Fruit fly (Drosophila melanogaster) whole organism, adult: ENCODE results near the gene akirin.

Experiments
- CG11617 ChIP-seq: fragments of 200-800 bp; sonication (Bioruptor generic); optimal IDR thresholded peaks from 2 replicates; lab custom pipeline; 2017; ENCODE audit warnings: mild to moderate bottlenecking, missing biosample characterization, missing genetic modification reagents, missing genetic modification characterization
- CG12768 ChIP-seq: fragments of 200-800 bp; sonication (Bioruptor generic); optimal IDR thresholded peaks from 2 replicates; lab custom pipeline; 2017; ENCODE audit warnings: missing biosample characterization, missing genetic modification characterization, mild to moderate bottlenecking, moderate library complexity, missing genetic modification reagents
- CG14711 ChIP-seq: fragments of 200-800 bp; sonication (Bioruptor generic); optimal IDR thresholded peaks from 2 replicates; lab custom pipeline; 2018; ENCODE audit warnings: missing biosample characterization, mild to moderate bottlenecking, missing genetic modification characterization, moderate library complexity
- CG1620 ChIP-seq: fragments of 200-800 bp; sonication (Bioruptor generic); optimal IDR thresholded peaks from 2 replicates; lab custom pipeline; 2016; ENCODE audit warnings: missing biosample characterization, missing genetic modification characterization
- CG33017 ChIP-seq: fragments of 200-800 bp; sonication (Bioruptor generic); optimal IDR thresholded peaks from 2 replicates; lab custom pipeline; 2018; ENCODE audit warnings: missing biosample characterization, mild to moderate bottlenecking, missing genetic modification characterization, moderate library complexity
- CG5204 ChIP-seq: fragments of 200-800 bp; sonication (Bioruptor generic); optimal IDR thresholded peaks from 2 replicates; lab custom pipeline; 2016; ENCODE audit warnings: missing biosample characterization, missing genetic modification characterization
- CG7045 ChIP-seq: fragments of 200-800 bp; sonication (Bioruptor generic); optimal IDR thresholded peaks from 2 replicates; lab custom pipeline; 2017; ENCODE audit warnings: missing biosample characterization, mild to moderate bottlenecking, missing genetic modification characterization
- CG7101 ChIP-seq: fragments of 200-800 bp; sonication (Bioruptor generic); optimal IDR thresholded peaks from 2 replicates; lab custom pipeline; 2018; ENCODE audit warnings: missing biosample characterization, mild to moderate bottlenecking, missing genetic modification characterization, moderate library complexity
- Clk ChIP-seq: fragments of 200-800 bp; sonication (Bioruptor generic); optimal IDR thresholded peaks from 2 replicates; lab custom pipeline; 2017; ENCODE audit warnings: missing biosample characterization, missing genetic modification characterization
- Crg-1 ChIP-seq: fragments of 200-800 bp; sonication (Bioruptor generic); optimal IDR thresholded peaks from 2 replicates; lab custom pipeline; 2016; ENCODE audit warnings: missing biosample characterization, missing genetic modification characterization
- Hr96 ChIP-seq: fragments of 200-800 bp; sonication (Bioruptor generic); optimal IDR thresholded peaks from 2 replicates; lab custom pipeline; 2016; ENCODE audit warnings: missing biosample characterization, missing genetic modification characterization
- Mnt ChIP-seq: fragments of 200-800 bp; sonication (Bioruptor generic); optimal IDR thresholded peaks from 2 replicates; lab custom pipeline; 2016; ENCODE audit warnings: missing biosample characterization, mild to moderate bottlenecking, missing genetic modification characterization
- bab1 ChIP-seq: fragments of 200-800 bp; sonication (Bioruptor generic); optimal IDR thresholded peaks from 3 replicates; lab custom pipeline; 2019; ENCODE audit warnings: missing biosample characterization, mild to moderate bottlenecking, missing genetic modification characterization, moderate library complexity
- cic ChIP-seq: fragments of 200-800 bp; sonication (Bioruptor generic); optimal IDR thresholded peaks from 2 replicates; lab custom pipeline; 2017; ENCODE audit warnings: missing biosample characterization, mild to moderate bottlenecking, missing genetic modification characterization, moderate library complexity
- cnc ChIP-seq, 2 experiments: fragments of >200 bp; optimal IDR thresholded peaks; 2 replicates each; lab custom pipeline; 2017
- kay ChIP-seq: fragments of 200-800 bp; sonication (Bioruptor generic); peaks from one replicate; lab custom pipeline; 2016; ENCODE audit warnings: missing biosample characterization, missing genetic modification characterization, borderline replicate concordance
- ovo ChIP-seq: fragments of 200-800 bp; sonication (Bioruptor generic); optimal IDR thresholded peaks from 2 replicates; lab custom pipeline; 2016; ENCODE audit warnings: missing biosample characterization, missing genetic modification characterization
- pad ChIP-seq: fragments of 200-800 bp; sonication (Bioruptor generic); optimal IDR thresholded peaks from 3 replicates; lab custom pipeline; 2017; ENCODE audit warnings: missing biosample characterization, missing genetic modification characterization, mild to moderate bottlenecking, moderate library complexity, missing genetic modification reagents
- tj ChIP-seq: fragments of 200-800 bp; sonication (Bioruptor generic); optimal IDR thresholded peaks from 3 replicates; lab custom pipeline; 2017; ENCODE audit warnings: missing biosample characterization, mild to moderate bottlenecking, missing genetic modification characterization, moderate library complexity
- toe ChIP-seq: fragments of 200-800 bp; sonication (Bioruptor generic); optimal IDR thresholded peaks from 2 replicates; lab custom pipeline; 2016; ENCODE audit warnings: missing biosample characterization, missing genetic modification characterization

Gene akirin

dm6 chr3L:7338786-7339185 lies 30.9 kb upstream of the akirin start:
- TF ChIP-seq CG14711 (tag; lab: Kevin White, UChicago) (no peak), pad (GFP tag; lab: Kevin White, UChicago) (peak; percentile 50), CG12768 (peak; percentile 31), kay (GFP tag; lab: Kevin White, UChicago) (no peak), toe (GFP tag; lab: Kevin White, UChicago) (no peak), CG7045 (GFP tag; lab: Kevin White, UChicago) (no peak), CG11617 (GFP tag; lab: Kevin White, UChicago) (no peak), CG1620 (GFP tag; lab: Kevin White, UChicago) (peak; percentile 52), CG5204 (no peak), Clk (GFP tag; lab: Kevin White, UChicago) (no peak), ovo (peak; percentile 20), CG7101 (tag; lab: Kevin White, UChicago) (peak; percentile 54), CG33017 (no peak), Crg-1 (GFP tag; lab: Kevin White, UChicago) (peak; percentile 66), tj (GFP tag; lab: Kevin White, UChicago) (no peak), cic (GFP tag; lab: Kevin White, UChicago) (no peak), Mnt (GFP tag; lab: Kevin White, UChicago) (peak; percentile 2), Hr96 (GFP tag; lab: Kevin White, UChicago) (no peak), cnc (optimal IDR thresholded peaks at IDR 0.05; lab: Kevin White, UChicago) (no peak), bab1 (no peak)

- no peak for TF ChIP-seq CG11617 (GFP tag; lab: Kevin White, UChicago)
- TF ChIP-seq Mnt (GFP tag; lab: Kevin White, UChicago): peak; percentile 11
- TF ChIP-seq CG14711 (tag; lab: Kevin White, UChicago): peak; percentile 61
- TF ChIP-seq bab1: peak; percentile 67
- peak; percentile 3 for TF ChIP-seq CG12768
Observed at dm6 chr3L:7339216-7339742, 30.4 kb upstream of the akirin start, which contains the start of the genes lark and eco. TSS of gene lark (plus strand) at chr3L:7339266. TSS of gene eco (minus strand) at chr3L:7339340.

dm6 chr3L:7344001-7344400 lies 25.6 kb upstream of the akirin start:
- no peak for TF ChIP-seq Hr96 (GFP tag; lab: Kevin White, UChicago)
- TF ChIP-seq Mnt (GFP tag; lab: Kevin White, UChicago): peak; percentile 9
- peak; percentile 29 for TF ChIP-seq cic (GFP tag; lab: Kevin White, UChicago)

dm6 chr3L:7344965-7345427 lies 24.6 kb upstream of the akirin start, which contains the start of gene Cln7:
TSS of gene Cln7 (minus strand) at chr3L:7345183.
- TF ChIP-seq tj (GFP tag; lab: Kevin White, UChicago): peak; percentile 74
- TF ChIP-seq Crg-1 (GFP tag; lab: Kevin White, UChicago): peak; percentile 36
- peak; percentile 46 for TF ChIP-seq CG14711 (tag; lab: Kevin White, UChicago)
- peak; percentile 95 for TF ChIP-seq CG12768
- TF ChIP-seq CG1620 (GFP tag; lab: Kevin White, UChicago): peak; percentile 52
- TF ChIP-seq CG7101 (tag; lab: Kevin White, UChicago): peak; percentile 58
- TF ChIP-seq CG33017: peak; percentile 80
- no peak for TF ChIP-seq CG5204
- no peak for TF ChIP-seq Hr96 (GFP tag; lab: Kevin White, UChicago)
- TF ChIP-seq ovo: peak; percentile 76
- TF ChIP-seq cnc (optimal IDR thresholded peaks at IDR 0.05; lab: Kevin White, UChicago): no peak
- peak; percentile 96 for TF ChIP-seq bab1
- TF ChIP-seq cic (GFP tag; lab: Kevin White, UChicago): peak; percentile 97
- peak; percentile 60 for TF ChIP-seq CG7045 (GFP tag; lab: Kevin White, UChicago)
- TF ChIP-seq toe (GFP tag; lab: Kevin White, UChicago): no peak
- peak; percentile 80 for TF ChIP-seq Clk (GFP tag; lab: Kevin White, UChicago)
- TF ChIP-seq CG11617 (GFP tag; lab: Kevin White, UChicago): peak; percentile 86
- no peak for TF ChIP-seq kay (GFP tag; lab: Kevin White, UChicago)
- TF ChIP-seq pad (GFP tag; lab: Kevin White, UChicago): peak; percentile 48
- peak; percentile 84 for TF ChIP-seq Mnt (GFP tag; lab: Kevin White, UChicago)

dm6 chr3L:7346951-7347350 lies 22.7 kb upstream of the akirin start, which contains the start of gene CG14834:
TSS of gene CG14834 (minus strand) at chr3L:7347123.
- TF ChIP-seq cic (GFP tag; lab: Kevin White, UChicago): no peak
- TF ChIP-seq Clk (GFP tag; lab: Kevin White, UChicago): no peak
- TF ChIP-seq tj (GFP tag; lab: Kevin White, UChicago): peak; percentile 93
- no peak for TF ChIP-seq toe (GFP tag; lab: Kevin White, UChicago)

- TF ChIP-seq CG5204 (no peak), Hr96 (GFP tag; lab: Kevin White, UChicago) (no peak), kay (GFP tag; lab: Kevin White, UChicago) (no peak), pad (GFP tag; lab: Kevin White, UChicago) (no peak), ovo (peak; percentile 5), CG7045 (GFP tag; lab: Kevin White, UChicago) (no peak), CG7101 (tag; lab: Kevin White, UChicago) (peak; percentile 49), Mnt (GFP tag; lab: Kevin White, UChicago) (peak; percentile 58), Crg-1 (GFP tag; lab: Kevin White, UChicago) (no peak), cic (GFP tag; lab: Kevin White, UChicago) (no peak), cnc (optimal IDR thresholded peaks at IDR 0.05; lab: Kevin White, UChicago) (no peak), bab1 (peak; percentile 67), CG33017 (peak; percentile 26), CG14711 (tag; lab: Kevin White, UChicago) (peak; percentile 43), CG11617 (GFP tag; lab: Kevin White, UChicago) (peak; percentile 29), CG12768 (peak; percentile 43), Clk (GFP tag; lab: Kevin White, UChicago) (no peak), toe (GFP tag; lab: Kevin White, UChicago) (no peak), tj (GFP tag; lab: Kevin White, UChicago) (peak; percentile 19), CG1620 (GFP tag; lab: Kevin White, UChicago) (no peak)
Observed at dm6 chr3L:7347984-7348631, 21.5 kb upstream of the akirin start, which contains the start of the genes Srp19 and qm. TSS of gene Srp19 (minus strand) at chr3L:7348034. TSS of gene qm (plus strand) at chr3L:7348313.
